Worm (Caenorhabditis elegans): ENCODE results near the gene Y38E10A.14.
A peak's percentile ranks its signal among the peaks of the same experiment; 100 is the strongest.
"Not testable (repeated sequence)": the region's sequence is repeated elsewhere in the genome, so short reads cannot be mapped to it uniquely, and the experiment has no call there.

The Y38E10A.14 gene

DNA sequence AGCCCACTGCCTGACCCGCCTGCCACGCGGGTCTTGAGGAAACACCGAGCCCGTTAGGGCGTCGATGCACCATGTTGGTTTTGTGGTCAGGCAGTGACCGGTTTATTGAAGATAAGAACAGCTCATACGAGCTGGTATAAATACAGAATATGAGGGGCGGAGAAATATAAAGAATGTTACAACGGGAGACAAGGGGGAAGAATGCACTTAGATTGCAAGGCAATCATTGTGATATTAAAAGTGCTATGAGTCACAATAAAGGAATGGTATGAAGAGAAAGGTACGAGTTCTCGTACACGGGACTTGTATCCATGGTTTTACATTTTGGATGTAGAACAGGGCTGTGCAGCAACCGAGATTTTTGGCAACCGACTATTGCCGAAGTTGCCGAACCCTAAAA, at the start of gene Y38E10A.14:
Gene Y38E10A.14 (minus strand): TSS at position 101 of the 400 bp plus-strand sequence.
- TF ChIP-seq tbx-37 (GFP tag; conservative IDR thresholded peaks at IDR 0.05); pes-1 (GFP tag; IDR thresholded peaks at IDR 0.05); tra-4 (tag; optimal IDR thresholded peaks at IDR 0.05): not testable (repeated sequence)

DNA sequence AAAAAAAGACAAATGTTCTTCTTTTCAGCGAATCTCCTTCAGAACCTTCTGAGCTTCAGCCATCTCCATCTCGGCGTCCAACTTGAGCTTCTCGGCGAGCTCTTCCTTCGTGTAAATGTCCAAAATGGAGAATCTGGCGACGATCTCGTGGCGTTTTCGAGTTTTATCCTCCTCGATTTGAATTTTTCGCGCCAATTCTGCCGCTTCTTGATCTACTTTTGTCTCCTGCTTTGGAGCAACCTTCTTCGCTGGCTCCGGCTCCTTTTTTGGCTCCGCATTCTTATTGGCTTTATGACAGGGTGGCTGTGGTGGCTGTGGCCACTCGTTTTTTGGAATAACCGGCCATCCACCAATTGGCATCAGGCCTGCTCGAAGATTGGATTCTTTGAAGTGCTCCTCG, 49.0 kb upstream of the Y38E10A.14 start:
- TF ChIP-seq F13C5.2 (tag; optimal IDR thresholded peaks at IDR 0.05) (no peak), ceh-13 (GFP tag; optimal IDR thresholded peaks at IDR 0.05) (no peak), tbx-37 (GFP tag; conservative IDR thresholded peaks at IDR 0.05) (no peak), pes-1 (GFP tag; IDR thresholded peaks at IDR 0.05) (no peak), aly-1 (tag; optimal IDR thresholded peaks at IDR 0.05) (no peak), ceh-36 (tag; optimal IDR thresholded peaks at IDR 0.05) (no peak), flt-1 (GFP tag; IDR thresholded peaks at IDR 0.05) (no peak), hnd-1 (tag; optimal IDR thresholded peaks at IDR 0.05) (no peak), sea-1 (GFP tag; conservative IDR thresholded peaks at IDR 0.05) (no peak), tbx-11 (GFP tag; IDR thresholded peaks at IDR 0.05) (no peak)

DNA sequence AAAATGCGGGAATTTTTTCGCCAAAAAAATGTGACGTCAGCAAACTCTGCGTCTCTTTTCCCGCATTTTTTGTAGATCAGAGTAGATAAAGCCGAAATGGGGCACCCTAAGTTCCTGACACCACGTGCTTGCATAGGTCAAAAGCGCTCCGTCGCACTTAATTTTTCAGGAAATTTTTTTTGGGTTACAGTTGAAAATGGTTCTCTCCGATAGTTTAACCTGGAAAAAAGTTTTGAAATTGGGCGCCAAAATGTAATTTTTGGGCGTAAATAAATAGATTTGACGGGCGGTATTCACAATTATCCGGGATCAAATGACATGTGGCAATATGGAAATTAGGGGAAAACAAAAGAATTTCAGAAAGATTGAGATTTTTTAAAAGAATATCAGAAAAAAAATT, 48.2 kb upstream of the Y38E10A.14 start:
- TF ChIP-seq ama-1 (optimal IDR thresholded peaks at IDR 0.05) = no peak
- no peak for TF ChIP-seq scrt-1 (GFP tag; IDR thresholded peaks at IDR 0.05)
- TF ChIP-seq hmg-4 (GFP tag; optimal IDR thresholded peaks at IDR 0.05) = no peak
- TF ChIP-seq tbx-11 (GFP tag; IDR thresholded peaks at IDR 0.05) = no peak

DNA sequence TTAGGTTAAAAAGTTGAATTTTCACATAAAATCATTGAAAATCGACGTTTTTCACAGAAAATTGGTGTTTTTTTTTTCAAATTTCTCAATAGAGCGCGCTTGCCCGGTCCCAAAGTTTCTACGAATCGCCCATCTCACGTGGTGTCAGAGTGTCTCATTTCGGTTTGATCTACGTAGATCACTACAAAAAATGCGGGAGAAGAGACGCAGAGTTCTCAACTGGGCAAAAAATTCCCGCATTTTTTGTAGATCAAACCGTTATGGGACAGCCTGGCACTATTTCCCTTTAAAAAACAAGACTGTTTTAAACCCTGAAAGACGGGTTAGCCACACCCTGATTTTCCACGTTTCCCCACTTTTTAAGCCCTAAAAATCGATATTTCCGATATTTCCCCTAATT, 47.6 kb upstream of the Y38E10A.14 start:
- TF ChIP-seq hmbx-1 (tag; optimal IDR thresholded peaks at IDR 0.05) (no peak), B0310.2 (tag; optimal IDR thresholded peaks at IDR 0.05) (no peak), sea-1 (GFP tag; conservative IDR thresholded peaks at IDR 0.05) (no peak), hmg-4 (GFP tag; optimal IDR thresholded peaks at IDR 0.05) (no peak), ceh-13 (GFP tag; optimal IDR thresholded peaks at IDR 0.05) (no peak), ama-1 (optimal IDR thresholded peaks at IDR 0.05) (no peak)

DNA sequence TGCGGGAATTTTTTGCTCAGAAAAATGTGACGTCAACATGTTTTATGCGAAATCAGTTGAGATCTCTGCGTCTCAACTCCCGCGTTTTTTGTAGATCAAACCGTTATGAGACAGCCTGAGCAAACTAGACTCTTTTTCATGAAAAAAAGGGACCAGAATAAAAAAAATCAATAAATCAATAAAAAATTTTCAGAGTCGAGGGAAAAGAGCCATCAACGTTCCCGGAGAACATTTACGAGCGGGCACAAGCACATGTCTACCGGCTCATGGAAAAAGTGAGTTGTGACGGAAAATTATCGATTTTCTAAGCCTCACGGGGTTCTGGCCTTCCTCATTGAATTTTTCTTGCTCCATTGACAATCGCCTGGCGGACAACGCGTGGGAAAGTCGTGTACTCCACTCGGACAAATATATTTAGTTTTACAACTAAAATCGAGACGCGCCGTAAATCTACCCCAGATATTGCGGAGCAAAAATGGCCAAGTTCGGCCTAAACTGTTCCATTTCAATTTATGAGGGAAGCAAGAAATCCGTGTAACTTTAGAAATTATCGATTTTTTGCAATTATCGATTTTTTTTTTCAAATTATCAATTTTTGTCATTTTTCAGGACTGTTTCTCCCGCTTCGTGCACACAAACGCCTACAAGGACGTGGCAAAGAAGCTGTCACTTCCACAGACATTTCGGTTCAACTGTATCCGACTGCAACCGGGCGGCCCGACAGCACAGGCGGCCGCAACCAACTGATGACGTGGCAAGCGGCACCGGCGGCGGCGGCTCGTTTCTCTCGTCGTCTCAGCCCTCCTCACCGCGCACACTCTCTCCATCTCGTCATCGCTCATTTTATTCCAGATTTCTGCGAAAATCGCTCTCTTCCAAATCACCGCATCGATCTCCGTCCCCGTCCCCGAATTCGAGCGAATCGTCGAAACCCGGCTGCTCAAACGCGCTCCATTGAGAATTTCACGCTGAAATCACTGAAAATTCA, 46.8 kb upstream of the Y38E10A.14 start:
- TF ChIP-seq pes-1 (GFP tag; IDR thresholded peaks at IDR 0.05) (no peak), hmg-4 (GFP tag; optimal IDR thresholded peaks at IDR 0.05) (no peak)

DNA sequence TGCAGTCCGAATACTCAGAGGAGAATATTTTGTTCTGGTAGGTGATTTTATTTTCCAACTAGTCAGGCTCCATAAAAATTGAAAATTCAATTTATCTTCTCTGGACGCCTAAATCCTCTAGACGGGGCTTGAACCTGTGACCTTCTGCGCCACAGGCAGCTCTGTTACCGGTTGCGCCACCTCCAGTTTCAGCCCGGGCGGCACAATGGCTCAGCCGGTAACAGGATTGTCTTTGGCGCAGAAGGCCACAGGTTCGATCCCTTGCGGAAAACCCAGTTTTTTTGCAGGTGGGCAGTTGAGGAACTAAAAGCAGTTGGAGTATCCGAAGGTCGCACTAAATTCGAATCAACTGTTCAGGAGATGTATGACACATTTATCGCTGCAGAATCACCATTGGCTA, 45.5 kb upstream of the Y38E10A.14 start:
- TF ChIP-seq scrt-1 (GFP tag; IDR thresholded peaks at IDR 0.05) (no peak), tbx-11 (GFP tag; IDR thresholded peaks at IDR 0.05) (no peak), hnd-1 (tag; optimal IDR thresholded peaks at IDR 0.05) (no peak), F13C5.2 (tag; optimal IDR thresholded peaks at IDR 0.05) (no peak), B0310.2 (tag; optimal IDR thresholded peaks at IDR 0.05) (no peak), ama-1 (optimal IDR thresholded peaks at IDR 0.05) (no peak), ets-7 (tag; optimal IDR thresholded peaks at IDR 0.05) (no peak), hmbx-1 (tag; optimal IDR thresholded peaks at IDR 0.05) (no peak), ceh-13 (GFP tag; optimal IDR thresholded peaks at IDR 0.05) (no peak), pes-1 (GFP tag; IDR thresholded peaks at IDR 0.05) (no peak), tbx-37 (GFP tag; conservative IDR thresholded peaks at IDR 0.05) (no peak), hmg-4 (GFP tag; optimal IDR thresholded peaks at IDR 0.05) (no peak), flt-1 (GFP tag; IDR thresholded peaks at IDR 0.05) (no peak), ceh-36 (tag; optimal IDR thresholded peaks at IDR 0.05) (no peak)

DNA sequence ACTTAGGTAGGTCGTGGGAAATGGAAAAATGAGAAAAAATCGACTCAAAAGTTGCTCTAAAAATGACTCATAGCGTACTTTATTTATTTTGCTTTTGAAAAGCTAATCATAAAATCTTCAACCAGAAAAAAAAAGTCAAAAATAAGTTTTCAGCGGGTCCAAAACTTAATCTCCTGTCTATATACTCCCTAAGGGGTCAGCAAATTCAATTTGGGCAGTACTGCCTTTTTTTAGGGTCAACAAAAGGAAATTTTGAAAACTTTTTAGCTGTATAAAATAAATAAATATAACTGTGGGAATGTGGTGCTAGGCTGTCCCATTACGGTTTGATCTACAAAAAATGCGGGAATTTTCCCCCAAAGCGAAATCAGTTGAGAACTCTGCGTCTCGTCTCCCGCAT, 45.0 kb upstream of the Y38E10A.14 start:
- TF ChIP-seq tbx-37 (GFP tag; conservative IDR thresholded peaks at IDR 0.05) = no peak
- no peak for TF ChIP-seq pes-1 (GFP tag; IDR thresholded peaks at IDR 0.05)
- no peak for TF ChIP-seq ceh-36 (tag; optimal IDR thresholded peaks at IDR 0.05)
- TF ChIP-seq scrt-1 (GFP tag; IDR thresholded peaks at IDR 0.05) = no peak

DNA sequence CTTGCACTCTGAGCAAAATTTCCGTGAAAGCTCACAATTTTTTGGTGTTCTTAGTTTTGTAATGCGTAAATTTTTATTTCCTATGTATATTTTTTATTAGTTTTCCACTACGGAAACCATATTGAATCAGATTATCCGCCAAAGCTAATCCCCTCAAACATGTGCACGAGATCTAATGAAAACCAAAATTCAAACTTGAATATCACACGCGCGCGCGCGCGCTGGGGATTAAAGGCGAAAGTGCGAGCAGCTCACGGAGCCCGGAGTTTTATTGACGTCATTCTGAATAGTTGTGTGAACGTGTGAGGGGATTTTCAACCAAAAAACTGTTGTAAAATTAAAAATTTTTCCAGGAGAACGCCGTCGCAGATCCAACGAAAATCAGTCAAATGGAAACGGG, 44.5 kb upstream of the Y38E10A.14 start:
- peak; percentile 25 for TF ChIP-seq ceh-36 (tag; optimal IDR thresholded peaks at IDR 0.05)
- no peak for TF ChIP-seq F13C5.2 (tag; optimal IDR thresholded peaks at IDR 0.05)

DNA sequence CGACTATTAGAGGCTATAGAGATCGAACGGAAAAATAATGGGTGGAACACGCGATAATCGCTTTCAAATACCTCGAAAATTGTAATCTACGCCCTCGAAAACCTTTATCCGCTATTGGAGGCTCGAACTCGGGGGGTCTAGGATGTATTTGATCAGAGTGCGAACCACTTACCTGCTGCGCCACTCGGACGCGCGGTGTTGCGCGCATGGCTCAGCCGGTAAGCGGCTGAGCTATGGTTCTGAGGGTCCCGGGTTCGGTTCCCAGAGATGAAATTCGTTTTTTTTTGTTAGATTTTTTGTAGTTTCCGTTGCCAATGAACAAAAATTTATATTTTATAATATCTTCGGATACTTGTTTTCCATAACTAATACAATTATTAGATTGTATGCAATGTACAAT, 43.8 kb upstream of the Y38E10A.14 start:
- no peak for TF ChIP-seq ceh-13 (GFP tag; optimal IDR thresholded peaks at IDR 0.05)
- no peak for TF ChIP-seq ceh-36 (tag; optimal IDR thresholded peaks at IDR 0.05)
- TF ChIP-seq tbx-11 (GFP tag; IDR thresholded peaks at IDR 0.05) = no peak
- no peak for TF ChIP-seq flt-1 (GFP tag; IDR thresholded peaks at IDR 0.05)
- no peak for TF ChIP-seq F13C5.2 (tag; optimal IDR thresholded peaks at IDR 0.05)
- no peak for TF ChIP-seq hmg-4 (GFP tag; optimal IDR thresholded peaks at IDR 0.05)
- TF ChIP-seq scrt-1 (GFP tag; IDR thresholded peaks at IDR 0.05) = no peak
- TF ChIP-seq sea-1 (GFP tag; conservative IDR thresholded peaks at IDR 0.05) = no peak
- no peak for TF ChIP-seq ets-7 (tag; optimal IDR thresholded peaks at IDR 0.05)
- TF ChIP-seq hnd-1 (tag; optimal IDR thresholded peaks at IDR 0.05) = no peak
- TF ChIP-seq tbx-37 (GFP tag; conservative IDR thresholded peaks at IDR 0.05) = no peak
- no peak for TF ChIP-seq pes-1 (GFP tag; IDR thresholded peaks at IDR 0.05)
- TF ChIP-seq hmbx-1 (tag; optimal IDR thresholded peaks at IDR 0.05) = no peak
- TF ChIP-seq aly-1 (tag; optimal IDR thresholded peaks at IDR 0.05) = no peak
